Fruit fly (Drosophila melanogaster) whole organism, embryonic: ENCODE measurements around the gene CG8301.

Experiments used
- CG10462 ChIP-seq: fragments of 200-800 bp; sonication (Bioruptor generic); optimal IDR thresholded peaks from 2 replicates; lab custom pipeline; 2016; ENCODE audit warnings: missing biosample characterization, missing genetic modification characterization
- CG10654 ChIP-seq: fragments of 200-800 bp; sonication (Bioruptor generic); optimal IDR thresholded peaks from 2 replicates; lab custom pipeline; 2016; ENCODE audit warnings: missing biosample characterization, missing genetic modification characterization
- CG11093 ChIP-seq: fragments of 200-800 bp; sonication (Bioruptor generic); IDR thresholded peaks from 3 replicates; pipeline ENCODE4 v1.3.6; 2022; ENCODE audit warnings: missing biosample characterization, missing genetic modification characterization
- CG11456 ChIP-seq: fragments of 200-800 bp; sonication (Bioruptor generic); IDR thresholded peaks from 3 replicates; pipeline ENCODE4 v1.3.6; 2022; ENCODE audit warnings: missing biosample characterization, missing genetic modification characterization
- CG11695 ChIP-seq: fragments of 200-800 bp; sonication (Bioruptor generic); IDR thresholded peaks from 3 replicates; pipeline ENCODE4 v1.3.6; 2022; ENCODE audit warnings: missing biosample characterization, missing genetic modification characterization
- CG11723 ChIP-seq: fragments of 200-800 bp; sonication (Bioruptor generic); optimal IDR thresholded peaks from 2 replicates; lab custom pipeline; 2017; ENCODE audit warnings: missing biosample characterization, mild to moderate bottlenecking, missing genetic modification characterization
- CG12391 ChIP-seq: fragments of 200-800 bp; sonication (Bioruptor generic); optimal IDR thresholded peaks from 3 replicates; lab custom pipeline; 2018; ENCODE audit warnings: missing biosample characterization, mild to moderate bottlenecking, missing genetic modification characterization, moderate library complexity
- CG1603 ChIP-seq: fragments of 200-800 bp; sonication (Bioruptor generic); optimal IDR thresholded peaks from 2 replicates; lab custom pipeline; 2019; ENCODE audit warnings: missing biosample characterization, mild to moderate bottlenecking, missing genetic modification characterization, moderate library complexity
- CG17328 ChIP-seq: fragments of 200-800 bp; sonication (Bioruptor generic); IDR thresholded peaks from 2 replicates; pipeline ENCODE4 v1.3.6; 2022; ENCODE audit warnings: missing biosample characterization, missing genetic modification characterization
- CG17829 ChIP-seq: fragments of 200-800 bp; optimal IDR thresholded peaks from 2 replicates; lab custom pipeline; 2019; ENCODE audit warnings: missing biosample characterization, mild to moderate bottlenecking, missing genetic modification characterization, moderate library complexity
- CG2678 ChIP-seq: fragments of 200-800 bp; sonication (Bioruptor generic); optimal IDR thresholded peaks from 3 replicates; lab custom pipeline; 2019; ENCODE audit warnings: missing biosample characterization, mild to moderate bottlenecking, missing genetic modification characterization, moderate library complexity
- CG31365 ChIP-seq: fragments of 200-800 bp; sonication (Bioruptor generic); optimal IDR thresholded peaks from 2 replicates; lab custom pipeline; 2018; ENCODE audit warnings: missing biosample characterization, mild to moderate bottlenecking, missing genetic modification characterization
- CG32772 ChIP-seq: fragments of 200-800 bp; sonication (Bioruptor generic); IDR thresholded peaks from 2 replicates; pipeline ENCODE4 v1.3.6; 2022; ENCODE audit warnings: missing biosample characterization, missing genetic modification characterization
- CG34224 ChIP-seq: fragments of 200-800 bp; sonication (Bioruptor generic); IDR thresholded peaks from 3 replicates; pipeline ENCODE4 v1.3.6; 2022; ENCODE audit warnings: missing biosample characterization, missing genetic modification characterization; ENCODE audit not compliant: partially characterized antibody
- CG4282 ChIP-seq: fragments of 200-800 bp; sonication (Bioruptor generic); optimal IDR thresholded peaks from 2 replicates; lab custom pipeline; 2016; ENCODE audit warnings: missing biosample characterization, missing genetic modification characterization
- CG6272 ChIP-seq: fragments of 200-800 bp; sonication (Bioruptor generic); IDR thresholded peaks from 2 replicates; pipeline ENCODE4 v1.3.6; 2022; ENCODE audit warnings: missing biosample characterization, missing genetic modification characterization
- CG6813 ChIP-seq: fragments of 200-800 bp; sonication (Bioruptor generic); optimal IDR thresholded peaks from 2 replicates; lab custom pipeline; 2017; ENCODE audit warnings: missing biosample characterization, missing genetic modification characterization, mild to moderate bottlenecking, moderate library complexity, missing genetic modification reagents
- CG7963 ChIP-seq: fragments of 200-800 bp; sonication (Bioruptor generic); IDR thresholded peaks from 3 replicates; pipeline ENCODE4 v1.3.6; 2022; ENCODE audit warnings: missing biosample characterization, missing genetic modification characterization; ENCODE audit not compliant: partially characterized antibody
- CG8290 ChIP-seq, 3 experiments: fragments of 200-800 bp; sonication (Bioruptor generic); optimal IDR thresholded peaks; 2 replicates each; lab custom pipeline; 2016 to 2019; ENCODE audit warnings: missing biosample characterization in 3 of 3, missing genetic modification characterization in 3 of 3, mild to moderate bottlenecking in 2 of 3, moderate library complexity in 1 of 3
- CG8924 ChIP-seq: fragments of 200-800 bp; optimal IDR thresholded peaks from 3 replicates; lab custom pipeline; 2019; ENCODE audit warnings: missing biosample characterization, mild to moderate bottlenecking, missing genetic modification characterization, moderate library complexity
- Camta ChIP-seq: fragments of 200-800 bp; sonication (Bioruptor generic); optimal IDR thresholded peaks from 2 replicates; lab custom pipeline; 2016; ENCODE audit warnings: missing biosample characterization, missing genetic modification characterization
- D ChIP-seq, 2 experiments: fragments of 200-800 bp in 1 of 2; fragments of >200 bp in 1 of 2; sonication (Bioruptor generic) in 1 of 2; optimal IDR thresholded peaks; 2 replicates in 1 of 2; 3 replicates in 1 of 2; lab custom pipeline; 2017; ENCODE audit warnings: mild to moderate bottlenecking in 1 of 2, missing biosample characterization in 1 of 2, missing genetic modification characterization in 1 of 2, missing genetic modification reagents in 1 of 2
- Gug ChIP-seq: fragments of 200-800 bp; sonication (Bioruptor generic); IDR thresholded peaks from 4 replicates; pipeline ENCODE4 v1.3.6; 2022; ENCODE audit warnings: missing biosample characterization, missing genetic modification characterization
- HmgD ChIP-seq: fragments of 200-800 bp; sonication (Bioruptor generic); optimal IDR thresholded peaks from 3 replicates; lab custom pipeline; 2016; ENCODE audit warnings: missing biosample characterization, missing genetic modification characterization
- MTF-1 ChIP-seq: fragments of 200-800 bp; sonication (Bioruptor generic); optimal IDR thresholded peaks from 2 replicates; lab custom pipeline; 2018; ENCODE audit warnings: missing biosample characterization, mild to moderate bottlenecking, missing genetic modification characterization, borderline replicate concordance
- Mes4 ChIP-seq: fragments of 200-800 bp; sonication (Bioruptor generic); optimal IDR thresholded peaks from 2 replicates; lab custom pipeline; 2016; ENCODE audit warnings: missing biosample characterization, missing genetic modification characterization
- Oli ChIP-seq: fragments of 200-800 bp; sonication (Bioruptor generic); optimal IDR thresholded peaks from 2 replicates; lab custom pipeline; 2018; ENCODE audit warnings: missing biosample characterization, mild to moderate bottlenecking, missing genetic modification characterization, moderate library complexity
- Rx ChIP-seq: fragments of 200-800 bp; sonication (Bioruptor generic); IDR thresholded peaks from 2 replicates; pipeline ENCODE4 v1.3.6; 2022; ENCODE audit warnings: missing biosample characterization, missing genetic modification characterization
- Sox102F ChIP-seq: fragments of 200-800 bp; sonication (Bioruptor generic); optimal IDR thresholded peaks from 2 replicates; lab custom pipeline; 2018; ENCODE audit warnings: missing biosample characterization, mild to moderate bottlenecking, missing genetic modification characterization, moderate library complexity
- Sry-δ ChIP-seq: fragments of 200-800 bp; sonication (Bioruptor generic); optimal IDR thresholded peaks from 2 replicates; lab custom pipeline; 2016; ENCODE audit warnings: missing biosample characterization, missing genetic modification characterization
- ab ChIP-seq: fragments of 200-800 bp; sonication (Bioruptor generic); optimal IDR thresholded peaks from 2 replicates; lab custom pipeline; 2016; ENCODE audit warnings: missing biosample characterization, missing genetic modification characterization
- ash1 ChIP-seq: fragments of 200-800 bp; sonication (Bioruptor generic); optimal IDR thresholded peaks from 2 replicates; lab custom pipeline; 2018; ENCODE audit warnings: missing biosample characterization, mild to moderate bottlenecking, missing genetic modification characterization
- croc ChIP-seq: fragments of 200-800 bp; sonication (Bioruptor generic); conservative IDR thresholded peaks from 3 replicates; pipeline ENCODE4 v1.3.6; 2022; ENCODE audit warnings: missing biosample characterization, missing genetic modification characterization
- crol ChIP-seq: fragments of 200-800 bp; sonication (Bioruptor generic); IDR thresholded peaks from 2 replicates; pipeline ENCODE4 v1.3.6; 2022; ENCODE audit warnings: missing biosample characterization, missing genetic modification characterization
- danr ChIP-seq: fragments of 200-800 bp; sonication (Bioruptor generic); IDR thresholded peaks from 2 replicates; pipeline ENCODE4 v1.3.6; 2022; ENCODE audit warnings: missing biosample characterization, missing genetic modification characterization
- dimm ChIP-seq: fragments of 200-800 bp; sonication (Bioruptor generic); IDR thresholded peaks from 2 replicates; pipeline ENCODE4 v1.3.6; 2022; ENCODE audit warnings: missing biosample characterization, missing genetic modification characterization
- dmrt11E ChIP-seq: fragments of 200-800 bp; sonication (Bioruptor generic); optimal IDR thresholded peaks from 3 replicates; lab custom pipeline; 2018; ENCODE audit warnings: missing biosample characterization, mild to moderate bottlenecking, missing genetic modification characterization, moderate library complexity
- dpn ChIP-seq, 2 experiments: fragments of 200-800 bp; sonication (Bioruptor generic); optimal IDR thresholded peaks; 3 replicates each; lab custom pipeline; 2016; ENCODE audit warnings: missing biosample characterization in 2 of 2, missing genetic modification characterization in 2 of 2
- mirr ChIP-seq: fragments of 200-800 bp; sonication (Bioruptor generic); optimal IDR thresholded peaks from 3 replicates; lab custom pipeline; 2018; ENCODE audit warnings: missing biosample characterization, mild to moderate bottlenecking, missing genetic modification characterization
- oc ChIP-seq: fragments of 200-800 bp; sonication (Bioruptor generic); optimal IDR thresholded peaks from 2 replicates; lab custom pipeline; 2018; ENCODE audit warnings: missing biosample characterization, mild to moderate bottlenecking, missing genetic modification characterization, moderate library complexity
- odd ChIP-seq: fragments of 200-800 bp; sonication (Bioruptor generic); optimal IDR thresholded peaks from 2 replicates; lab custom pipeline; 2017; ENCODE audit warnings: missing biosample characterization, mild to moderate bottlenecking, missing genetic modification characterization
- phol ChIP-seq: fragments of 200-800 bp; sonication (Bioruptor generic); optimal IDR thresholded peaks from 3 replicates; lab custom pipeline; 2018; ENCODE audit warnings: missing biosample characterization, mild to moderate bottlenecking, missing genetic modification characterization, moderate library complexity
- pum ChIP-seq: fragments of 200-800 bp; sonication (Bioruptor generic); optimal IDR thresholded peaks from 2 replicates; lab custom pipeline; 2016; ENCODE audit warnings: missing biosample characterization, missing genetic modification characterization
- pzg ChIP-seq: fragments of 200-800 bp; sonication (Bioruptor generic); optimal IDR thresholded peaks from 3 replicates; lab custom pipeline; 2018; ENCODE audit warnings: missing biosample characterization, mild to moderate bottlenecking, missing genetic modification characterization, moderate library complexity
- ranshi ChIP-seq: fragments of 200-800 bp; sonication (Bioruptor generic); IDR thresholded peaks from 2 replicates; pipeline ENCODE4 v1.3.6; 2022; ENCODE audit warnings: missing biosample characterization, missing genetic modification characterization
- repo ChIP-seq: fragments of 200-800 bp; sonication (Bioruptor generic); optimal IDR thresholded peaks from 2 replicates; lab custom pipeline; 2016; ENCODE audit warnings: missing biosample characterization, missing genetic modification characterization
- row ChIP-seq: fragments of 200-800 bp; sonication (Bioruptor generic); IDR thresholded peaks from 3 replicates; pipeline ENCODE4 v1.3.6; 2022; ENCODE audit warnings: missing biosample characterization, missing genetic modification characterization
- seq ChIP-seq: fragments of 200-800 bp; sonication (Bioruptor generic); IDR thresholded peaks from 2 replicates; pipeline ENCODE4 v1.3.6; 2022; ENCODE audit warnings: missing biosample characterization, missing genetic modification characterization
- tap ChIP-seq: fragments of 200-800 bp; optimal IDR thresholded peaks from 3 replicates; lab custom pipeline; 2019; ENCODE audit warnings: missing biosample characterization, mild to moderate bottlenecking, missing genetic modification characterization, moderate library complexity
- z ChIP-seq: fragments of 200-800 bp; sonication (Bioruptor generic); IDR thresholded peaks from 3 replicates; pipeline ENCODE4 v1.3.6; 2022; ENCODE audit warnings: missing biosample characterization, missing genetic modification characterization

The CG8301 gene

dm6 chr3R:9598099-9598498 lies 17.0 kb downstream of the CG8301 start (continued):
- TF ChIP-seq tap: peak; percentile 38
- peak in 1 of 2 experiments; percentile 20 for TF ChIP-seq dpn (GFP tag; optimal IDR thresholded peaks at IDR 0.05; lab: Kevin White, UChicago)
- TF ChIP-seq CG2678 (tag; lab: Kevin White, UChicago): peak; percentile 54
- peak; percentile 82 for TF ChIP-seq CG1603 (tag; lab: Kevin White, UChicago)
- peak; percentile 78 for TF ChIP-seq dmrt11E (tag; lab: Kevin White, UChicago)
- 0 out of 2 replicates have a peak, but pooled peaks have one; percentile 11 for TF ChIP-seq ranshi (GFP tag; lab: Robert Waterston, UW)
- peak; percentile 21 for TF ChIP-seq CG10654 (GFP tag; lab: Kevin White, UChicago)
- no peak for TF ChIP-seq HmgD (GFP tag; lab: Kevin White, UChicago)
- TF ChIP-seq CG10462 (GFP tag; lab: Kevin White, UChicago): peak; percentile 46
- no peak for TF ChIP-seq danr
- TF ChIP-seq CG17328 (GFP tag; lab: Robert Waterston, UW): peak; percentile 64
- no peak for TF ChIP-seq repo
- TF ChIP-seq Camta (GFP tag; lab: Kevin White, UChicago): peak; percentile 12
- no peak for TF ChIP-seq pzg
- TF ChIP-seq CG34224 (GFP tag; lab: Robert Waterston, UW): no peak
- peak; percentile 36 for TF ChIP-seq Mes4
- TF ChIP-seq ash1 (GFP tag; lab: Kevin White, UChicago): no peak
- TF ChIP-seq croc: no peak
- TF ChIP-seq ab (GFP tag; lab: Kevin White, UChicago): peak; percentile 26
- TF ChIP-seq CG32772: 0 out of 2 replicates have a peak, but pooled peaks have one; percentile 19
- TF ChIP-seq seq: 0 out of 2 replicates have a peak, but pooled peaks have one; percentile 21
- TF ChIP-seq CG17829 (tag; lab: Kevin White, UChicago): peak; percentile 68
- TF ChIP-seq row (GFP tag; lab: Robert Waterston, UW): peak; percentile 58; the same call in 2 of the 3 replicates
- no peak for TF ChIP-seq CG6272 (GFP tag; lab: Robert Waterston, UW)
- 0 out of 4 replicates have a peak, but pooled peaks have one; percentile 31 for TF ChIP-seq Gug (GFP tag; lab: Robert Waterston, UW)
- TF ChIP-seq Sox102F (GFP tag; lab: Kevin White, UChicago): peak; percentile 77
- TF ChIP-seq CG4282: no peak
- TF ChIP-seq mirr (GFP tag; lab: Kevin White, UChicago): no peak
- peak; percentile 8; the same call in 1 of the 3 replicates for TF ChIP-seq CG11456 (GFP tag; lab: Robert Waterston, UW)
- no peak for TF ChIP-seq CG8290 (GFP tag; optimal IDR thresholded peaks at IDR 0.05; lab: Kevin White, UChicago)
- peak in 1 of 2 experiments; percentile 61 for TF ChIP-seq CG8290 (tag; optimal IDR thresholded peaks at IDR 0.05; lab: Kevin White, UChicago)
- no peak for TF ChIP-seq crol
- TF ChIP-seq oc (tag; lab: Kevin White, UChicago): peak; percentile 44
- peak; percentile 29 for TF ChIP-seq CG11723 (GFP tag; lab: Kevin White, UChicago)
- peak; percentile 25 for TF ChIP-seq Sry-δ (GFP tag; lab: Kevin White, UChicago)
- TF ChIP-seq dimm (GFP tag; lab: Robert Waterston, UW): no peak
- TF ChIP-seq CG6813 (GFP tag; lab: Kevin White, UChicago): peak; percentile 28
- no peak for TF ChIP-seq D (optimal IDR thresholded peaks at IDR 0.05; lab: Kevin White, UChicago)
- TF ChIP-seq D (GFP tag; optimal IDR thresholded peaks at IDR 0.05; lab: Kevin White, UChicago): peak; percentile 68
- TF ChIP-seq CG12391 (tag; lab: Kevin White, UChicago): peak; percentile 52
- TF ChIP-seq CG7963: no peak
- TF ChIP-seq z (GFP tag; lab: Robert Waterston, UW): no peak
- TF ChIP-seq CG8924 (tag; lab: Kevin White, UChicago): peak; percentile 46
- peak; percentile 74 for TF ChIP-seq Oli
- no peak for TF ChIP-seq Rx
- TF ChIP-seq CG11695: 0 out of 3 replicates have a peak, but pooled peaks have one; percentile 12
- TF ChIP-seq CG11093 (GFP tag; lab: Robert Waterston, UW): no peak
- peak; percentile 75 for TF ChIP-seq phol (tag; lab: Kevin White, UChicago)
- TF ChIP-seq odd (GFP tag; lab: Kevin White, UChicago): no peak
- no peak for TF ChIP-seq MTF-1 (GFP tag; lab: Kevin White, UChicago)
- TF ChIP-seq CG31365 (tag; lab: Kevin White, UChicago): no peak
- TF ChIP-seq pum (GFP tag; lab: Kevin White, UChicago): peak; percentile 43
